Fruit fly (Drosophila melanogaster): ENCODE results near the gene FucTD.

The FucTD gene

DNA sequence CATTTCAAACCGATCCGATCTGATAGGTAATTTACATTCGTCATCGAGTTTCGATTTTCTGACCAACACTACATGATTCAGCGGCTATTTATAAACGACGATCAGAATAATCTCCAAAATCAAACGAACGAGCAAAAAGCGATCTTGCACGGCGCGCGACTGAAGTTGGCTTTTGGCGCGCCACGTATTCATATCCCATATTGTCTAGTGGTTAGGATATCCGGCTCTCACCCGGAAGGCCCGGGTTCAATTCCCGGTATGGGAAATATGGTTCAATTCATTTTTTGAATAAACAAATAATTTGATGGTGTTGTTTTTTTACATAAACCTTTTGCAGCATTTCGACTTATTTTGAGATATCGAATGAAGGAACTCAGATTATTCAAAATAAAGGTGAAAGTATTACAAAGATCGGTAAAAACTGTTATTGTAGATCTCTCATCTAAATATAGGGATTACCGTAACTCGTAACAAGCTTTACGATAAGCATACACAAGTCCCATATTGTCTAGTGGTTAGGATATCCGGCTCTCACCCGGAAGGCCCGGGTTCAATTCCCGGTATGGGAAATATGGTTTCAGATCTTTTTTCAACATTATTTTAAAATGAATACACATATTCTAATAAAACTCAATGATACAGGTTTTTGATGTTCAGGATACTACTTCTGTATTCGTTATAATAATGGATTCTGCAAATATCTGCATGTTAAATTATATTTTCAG lies 36.1 kb upstream of the FucTD start:
- TF ChIP-seq CrebA (GFP tag; optimal IDR thresholded peaks at IDR 0.05; ENCODE audit: borderline replicate concordance) (peak; percentile 63), tai (GFP tag; optimal IDR thresholded peaks at IDR 0.05) (no peak)

- TF ChIP-seq Hnf4 (GFP tag; optimal IDR thresholded peaks at IDR 0.05) (no peak), Jra (GFP tag; optimal IDR thresholded peaks at IDR 0.05) (no peak), HLH106 (tag; optimal IDR thresholded peaks at IDR 0.05) (no peak), dl (GFP tag; optimal IDR thresholded peaks at IDR 0.05; ENCODE audit: insufficient read depth in 1 of 2, partially characterized antibody in 2 of 2) (no peak), N (GFP tag; optimal IDR thresholded peaks at IDR 0.05) (no peak), OdsH (GFP tag; optimal IDR thresholded peaks at IDR 0.05) (no peak), Myc (optimal IDR thresholded peaks at IDR 0.05) (no peak), Dif (GFP tag; optimal IDR thresholded peaks at IDR 0.05; ENCODE audit: partially characterized antibody) (no peak), CG32264 (GFP tag; optimal IDR thresholded peaks at IDR 0.05) (no peak), pan (optimal IDR thresholded peaks at IDR 0.05) (no peak), sage (GFP tag; optimal IDR thresholded peaks at IDR 0.05) (no peak), lola (GFP tag; optimal IDR thresholded peaks at IDR 0.05) (no peak), br (GFP tag; optimal IDR thresholded peaks at IDR 0.05) (no peak), tai (GFP tag; optimal IDR thresholded peaks at IDR 0.05) (no peak), usp (GFP tag; optimal IDR thresholded peaks at IDR 0.05) (no peak)
Observed at dm6 chr3L:1380959-1381358, 35.1 kb upstream of the FucTD start.

DNA sequence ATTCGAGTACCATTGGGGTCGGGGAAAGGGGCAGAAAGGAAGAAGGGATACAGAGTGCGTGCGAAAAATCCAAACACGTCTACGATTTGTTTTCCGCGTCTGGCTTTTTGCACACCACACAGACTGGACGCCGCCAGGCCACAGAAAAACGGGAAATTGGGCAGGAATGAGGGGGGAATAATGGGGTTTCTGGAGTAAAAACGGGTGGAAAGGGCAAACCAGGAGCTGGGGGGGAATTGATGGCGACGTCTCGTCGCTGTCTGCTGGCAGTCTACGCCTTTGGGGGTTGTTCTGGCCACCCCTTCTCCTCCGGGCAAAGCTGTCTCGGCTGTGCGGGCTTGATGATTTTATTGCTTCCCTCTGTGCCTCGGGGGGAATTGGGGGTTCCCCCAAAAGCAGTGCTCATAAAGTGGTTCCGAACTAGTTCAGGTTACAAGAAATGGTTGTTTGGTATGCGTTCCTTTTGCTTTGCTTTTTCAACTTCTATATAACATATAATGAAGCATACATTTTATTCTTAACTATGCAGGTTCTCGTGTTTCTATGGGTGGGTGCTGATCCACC lies 30.3 kb upstream of the FucTD start:
- TF ChIP-seq rgr (GFP tag; optimal IDR thresholded peaks at IDR 0.05) (no peak), Mio (GFP tag; optimal IDR thresholded peaks at IDR 0.05) (no peak), HLH106 (tag; optimal IDR thresholded peaks at IDR 0.05) (no peak), dsf (GFP tag; optimal IDR thresholded peaks at IDR 0.05; ENCODE audit: borderline replicate concordance) (no peak), dmrt93B (GFP tag; optimal IDR thresholded peaks at IDR 0.05) (no peak), lola (GFP tag; optimal IDR thresholded peaks at IDR 0.05) (no peak), N (GFP tag; optimal IDR thresholded peaks at IDR 0.05) (no peak), tai (GFP tag; optimal IDR thresholded peaks at IDR 0.05) (no peak), pan (optimal IDR thresholded peaks at IDR 0.05) (no peak), Dfd (GFP tag; optimal IDR thresholded peaks at IDR 0.05) (no peak)

DNA sequence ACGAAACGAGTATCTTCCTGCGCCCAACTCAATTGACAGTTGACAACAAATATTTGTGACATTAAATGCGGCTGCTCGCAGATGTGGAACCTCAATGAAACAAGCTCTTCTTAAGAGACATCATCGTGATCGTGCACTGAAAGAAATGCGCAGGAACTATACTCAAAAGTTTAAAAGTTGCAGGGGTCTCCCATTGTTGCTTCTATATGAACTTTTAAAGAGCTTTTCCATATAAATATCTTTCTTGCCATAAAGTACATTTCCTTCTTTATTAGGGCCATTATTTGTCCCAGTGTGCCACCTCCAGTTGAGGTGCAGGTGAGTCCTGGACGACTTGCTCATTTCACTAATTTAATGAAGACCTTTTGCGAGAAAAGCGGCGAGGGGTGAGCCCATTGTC lies 27.9 kb upstream of the FucTD start:
- peak; percentile 14 for TF ChIP-seq CG32264 (GFP tag; optimal IDR thresholded peaks at IDR 0.05)
- TF ChIP-seq OdsH (GFP tag; optimal IDR thresholded peaks at IDR 0.05) = peak; percentile 79
- peak; percentile 32 for TF ChIP-seq Jra (GFP tag; optimal IDR thresholded peaks at IDR 0.05)
- peak; percentile 47 for TF ChIP-seq woc (GFP tag; optimal IDR thresholded peaks at IDR 0.05)
- TF ChIP-seq h (GFP tag; optimal IDR thresholded peaks at IDR 0.05) = peak; percentile 73
- peak; percentile 36 for TF ChIP-seq CG9705 (GFP tag; optimal IDR thresholded peaks at IDR 0.05)
- no peak for TF ChIP-seq usp (GFP tag; optimal IDR thresholded peaks at IDR 0.05)
- TF ChIP-seq fru (GFP tag; optimal IDR thresholded peaks at IDR 0.05) = peak; percentile 77
- no peak for TF ChIP-seq Rel (GFP tag; optimal IDR thresholded peaks at IDR 0.05)
- TF ChIP-seq Rel (tag; optimal IDR thresholded peaks at IDR 0.05) = peak; percentile 3
- TF ChIP-seq dl (GFP tag; optimal IDR thresholded peaks at IDR 0.05; ENCODE audit: insufficient read depth in 1 of 2, partially characterized antibody in 2 of 2) = no peak
- TF ChIP-seq br (GFP tag; optimal IDR thresholded peaks at IDR 0.05) = peak; percentile 83
- peak; percentile 78 for TF ChIP-seq rgr (GFP tag; optimal IDR thresholded peaks at IDR 0.05)
- peak; percentile 84 for TF ChIP-seq ey (GFP tag; optimal IDR thresholded peaks at IDR 0.05)
- TF ChIP-seq foxo (GFP tag; optimal IDR thresholded peaks at IDR 0.05) = peak in 1 of 2 experiments; percentile 75
- peak; percentile 57 for TF ChIP-seq psq (GFP tag; optimal IDR thresholded peaks at IDR 0.05)
- peak; percentile 56 for TF ChIP-seq tai (GFP tag; optimal IDR thresholded peaks at IDR 0.05)
- peak; percentile 66 for TF ChIP-seq brk (GFP tag; optimal IDR thresholded peaks at IDR 0.05)
- peak; percentile 72 for TF ChIP-seq Hnf4 (GFP tag; optimal IDR thresholded peaks at IDR 0.05)
- TF ChIP-seq Sp1 (GFP tag; optimal IDR thresholded peaks at IDR 0.05) = peak; percentile 73
- no peak for TF ChIP-seq lola (GFP tag; optimal IDR thresholded peaks at IDR 0.05)
- TF ChIP-seq dmrt93B (GFP tag; optimal IDR thresholded peaks at IDR 0.05) = peak; percentile 3
- no peak for TF ChIP-seq Vsx2 (GFP tag; optimal IDR thresholded peaks at IDR 0.05; ENCODE audit: partially characterized antibody)
- peak; percentile 76 for TF ChIP-seq HLH106 (tag; optimal IDR thresholded peaks at IDR 0.05)
- TF ChIP-seq Dif (GFP tag; optimal IDR thresholded peaks at IDR 0.05; ENCODE audit: partially characterized antibody) = no peak
- no peak for TF ChIP-seq pan (optimal IDR thresholded peaks at IDR 0.05)
